Worm (Caenorhabditis elegans) whole organism, young adult: Measurements from ENCODE around the gene col-113.

ENCODE experiments used
- B0019.2 ChIP-seq: fragments of 200-800 bp; sonication (Bioruptor generic); conservative IDR thresholded peaks from 2 replicates; pipeline ENCODE4 v1.3.6; 2022; ENCODE audit warnings: missing genetic modification reagents, missing genetic modification characterization, missing compliant biosample characterization
- B0035.1 ChIP-seq: sonication (generic microtip); optimal IDR thresholded peaks from 2 replicates; lab custom pipeline; 2016; ENCODE audit warnings: missing genetic modification characterization, mild to moderate bottlenecking, missing compliant biosample characterization, missing genotype, missing genetic modification reagents
- B0336.3 ChIP-seq: fragments of 200-800 bp; sonication (Bioruptor generic); IDR thresholded peaks from 2 replicates; pipeline ENCODE4 v1.3.6; 2022; ENCODE audit warnings: missing genetic modification characterization, missing compliant biosample characterization
- F33H1.4 ChIP-seq: fragments of 200-800 bp; sonication (Bioruptor generic); IDR thresholded peaks from 2 replicates; pipeline ENCODE4 v1.3.6; 2022; ENCODE audit warnings: missing genetic modification reagents, missing genetic modification characterization, missing compliant biosample characterization
- F52B5.7 ChIP-seq: sonication (generic microtip); optimal IDR thresholded peaks from 2 replicates; lab custom pipeline; 2016; ENCODE audit warnings: mild to moderate bottlenecking, missing genetic modification characterization, missing compliant biosample characterization
- F55B11.4 ChIP-seq: sonication (generic microtip); optimal IDR thresholded peaks from 2 replicates; lab custom pipeline; 2016; ENCODE audit warnings: missing compliant biosample characterization, missing genetic modification characterization, borderline replicate concordance; ENCODE audit not compliant: insufficient read depth
- F57A8.1 ChIP-seq: fragments of 200-800 bp; sonication (Bioruptor generic); optimal IDR thresholded peaks from 2 replicates; lab custom pipeline; 2018; ENCODE audit warnings: mild to moderate bottlenecking, missing genetic modification characterization, moderate library complexity, missing compliant biosample characterization
- ZK185.1 ChIP-seq: sonication (generic microtip); optimal IDR thresholded peaks from 2 replicates; lab custom pipeline; 2016; ENCODE audit warnings: mild to moderate bottlenecking, missing genetic modification characterization, missing compliant biosample characterization; ENCODE audit not compliant: poor library complexity, severe bottlenecking
- ama-1 ChIP-seq, 3 experiments: fragments of 150-350 bp in 1 of 3; sonication (generic microtip) in 2 of 3; optimal IDR thresholded peaks; 2 replicates each; lab custom pipeline; 2014 to 2018; ENCODE audit warnings: missing biosample characterization in 2 of 3, missing genetic modification characterization in 2 of 3, missing genetic modification reagents in 2 of 3
- atf-7 ChIP-seq: sonication (generic microtip); optimal IDR thresholded peaks from 2 replicates; lab custom pipeline; 2017; ENCODE audit warnings: mild to moderate bottlenecking, missing genetic modification characterization, missing compliant biosample characterization
- attf-5 ChIP-seq: fragments of 200-800 bp; sonication (Bioruptor generic); optimal IDR thresholded peaks from 2 replicates; lab custom pipeline; 2018; ENCODE audit warnings: mild to moderate bottlenecking, missing genetic modification characterization, missing compliant biosample characterization
- bed-1 ChIP-seq: fragments of 200-800 bp; sonication (Bioruptor generic); IDR thresholded peaks from 2 replicates; pipeline ENCODE4 v1.3.6; 2022; ENCODE audit warnings: missing genetic modification reagents, missing genetic modification characterization, missing compliant biosample characterization
- cebp-1 ChIP-seq, 2 experiments: fragments of 200-800 bp in 1 of 2; sonication (Bioruptor generic) in 1 of 2; sonication (generic microtip) in 1 of 2; IDR thresholded peaks in 1 of 2; optimal IDR thresholded peaks in 1 of 2; 2 replicates each; pipeline versions ENCODE4 v1.3.6 to Lab custom; 2017 to 2022; ENCODE audit warnings: missing compliant biosample characterization in 2 of 2, missing genetic modification characterization in 2 of 2, mild to moderate bottlenecking in 1 of 2, missing genetic modification reagents in 1 of 2, moderate library complexity in 1 of 2
- dox-1 ChIP-seq: fragments of 200-800 bp; sonication (Bioruptor generic); IDR thresholded peaks from 2 replicates; pipeline ENCODE4 v1.3.6; 2022; ENCODE audit warnings: missing genetic modification reagents, missing genetic modification characterization, missing compliant biosample characterization
- dpl-1 ChIP-seq: fragments of 150-350 bp; optimal IDR thresholded peaks from 2 replicates; lab custom pipeline; 2014; ENCODE audit warnings: missing biosample characterization, missing genetic modification reagents, missing genetic modification characterization
- efl-1 ChIP-seq: fragments of 150-350 bp; optimal IDR thresholded peaks from 2 replicates; lab custom pipeline; 2014; ENCODE audit warnings: missing biosample characterization, missing genetic modification reagents, missing genetic modification characterization
- egl-44 ChIP-seq: fragments of 200-800 bp; sonication (Bioruptor generic); IDR thresholded peaks from 2 replicates; pipeline ENCODE4 v1.3.6; 2022; ENCODE audit warnings: missing genetic modification reagents, missing genetic modification characterization, missing compliant biosample characterization
- ets-4 ChIP-seq: fragments of 200-800 bp; sonication (Bioruptor generic); optimal IDR thresholded peaks from 2 replicates; lab custom pipeline; 2018; ENCODE audit warnings: mild to moderate bottlenecking, missing genetic modification characterization, missing compliant biosample characterization
- gei-17 ChIP-seq: fragments of 200-800 bp; sonication (Bioruptor generic); optimal IDR thresholded peaks from 2 replicates; lab custom pipeline; 2018; ENCODE audit warnings: mild to moderate bottlenecking, missing genetic modification characterization, missing compliant biosample characterization
- him-1 ChIP-seq: sonication (generic microtip); optimal IDR thresholded peaks from 2 replicates; lab custom pipeline; 2016; ENCODE audit warnings: missing genotype, missing genetic modification reagents, missing genetic modification characterization, missing compliant biosample characterization
- hmg-1.2 ChIP-seq: fragments of 200-800 bp; sonication (Bioruptor generic); IDR thresholded peaks from 2 replicates; pipeline ENCODE4 v1.3.6; 2022; ENCODE audit warnings: missing genetic modification reagents, missing genetic modification characterization, missing compliant biosample characterization
- let-607 ChIP-seq, 2 experiments: fragments of 200-800 bp in 1 of 2; sonication (Bioruptor generic) in 1 of 2; sonication (generic microtip) in 1 of 2; optimal IDR thresholded peaks; 2 replicates each; lab custom pipeline; 2016 to 2018; ENCODE audit warnings: mild to moderate bottlenecking in 2 of 2, missing compliant biosample characterization in 2 of 2, missing genetic modification characterization in 2 of 2, moderate library complexity in 2 of 2, missing genotype in 1 of 2
- lin-26 ChIP-seq: fragments of 200-800 bp; sonication (Bioruptor generic); IDR thresholded peaks from 2 replicates; pipeline ENCODE4 v1.3.6; 2022; ENCODE audit warnings: missing genetic modification reagents, missing genetic modification characterization, missing compliant biosample characterization
- lin-54 ChIP-seq: fragments of 200-800 bp; sonication (Bioruptor generic); optimal IDR thresholded peaks from 2 replicates; lab custom pipeline; 2018; ENCODE audit warnings: mild to moderate bottlenecking, missing genetic modification characterization, missing compliant biosample characterization
- lir-1 ChIP-seq: fragments of 200-800 bp; sonication (Bioruptor generic); conservative IDR thresholded peaks from 2 replicates; pipeline ENCODE4 v1.3.6; 2022; ENCODE audit warnings: missing genetic modification reagents, missing genetic modification characterization, missing compliant biosample characterization
- lsl-1 ChIP-seq: fragments of 200-800 bp; sonication (Bioruptor generic); optimal IDR thresholded peaks from 2 replicates; lab custom pipeline; 2018; ENCODE audit warnings: mild to moderate bottlenecking, missing genetic modification characterization, moderate library complexity, missing compliant biosample characterization
- madf-10 ChIP-seq: sonication (generic microtip); optimal IDR thresholded peaks from 2 replicates; lab custom pipeline; 2016; ENCODE audit warnings: mild to moderate bottlenecking, missing genetic modification characterization, missing compliant biosample characterization
- madf-8 ChIP-seq: fragments of 200-800 bp; sonication (Bioruptor generic); conservative IDR thresholded peaks from 2 replicates; pipeline ENCODE4 v1.3.6; 2022; ENCODE audit warnings: missing genetic modification reagents, missing genetic modification characterization, missing compliant biosample characterization
- mcd-1 ChIP-seq: fragments of 200-800 bp; sonication (Bioruptor generic); IDR thresholded peaks from 2 replicates; pipeline ENCODE4 v1.3.6; 2022; ENCODE audit warnings: missing genetic modification reagents, missing genetic modification characterization, missing compliant biosample characterization
- nfya-2 ChIP-seq: fragments of 200-800 bp; sonication (Bioruptor generic); IDR thresholded peaks from 2 replicates; pipeline ENCODE4 v1.3.6; 2022; ENCODE audit warnings: missing genetic modification reagents, missing genetic modification characterization, missing compliant biosample characterization
- nfyb-1 ChIP-seq: fragments of 200-800 bp; sonication (Bioruptor generic); IDR thresholded peaks from 2 replicates; pipeline ENCODE4 v1.3.6; 2022; ENCODE audit warnings: missing genetic modification reagents, missing genetic modification characterization, missing compliant biosample characterization
- nhr-90 ChIP-seq: sonication (generic microtip); optimal IDR thresholded peaks from 2 replicates; lab custom pipeline; 2016; ENCODE audit warnings: missing genotype, mild to moderate bottlenecking, missing genetic modification characterization, missing compliant biosample characterization
- pbrm-1 ChIP-seq: fragments of 200-800 bp; sonication (Bioruptor generic); IDR thresholded peaks from 2 replicates; pipeline ENCODE4 v1.3.6; 2022; ENCODE audit warnings: missing genetic modification reagents, missing genetic modification characterization, missing compliant biosample characterization
- snpc-4 ChIP-seq, 5 experiments: fragments of 150-350 bp in 1 of 5; sonication (generic microtip) in 4 of 5; optimal IDR thresholded peaks; 2 replicates each; lab custom pipeline; 2014 to 2018; ENCODE audit warnings: missing genetic modification characterization in 5 of 5, missing biosample characterization in 3 of 5, antibody characterized with exemption in 2 of 5, mild to moderate bottlenecking in 2 of 5, missing compliant biosample characterization in 2 of 5, missing genotype in 2 of 5, moderate library complexity in 2 of 5, missing genetic modification reagents in 1 of 5
- somi-1 ChIP-seq: fragments of 200-800 bp; sonication (Bioruptor generic); optimal IDR thresholded peaks from 2 replicates; lab custom pipeline; 2018; ENCODE audit warnings: mild to moderate bottlenecking, missing genetic modification characterization, missing compliant biosample characterization
- sptf-2 ChIP-seq: fragments of 200-800 bp; sonication (Bioruptor generic); optimal IDR thresholded peaks from 2 replicates; lab custom pipeline; 2018; ENCODE audit warnings: mild to moderate bottlenecking, missing genetic modification characterization, missing compliant biosample characterization
- tbp1 ChIP-seq: fragments of 200-800 bp; sonication (Bioruptor generic); optimal IDR thresholded peaks from 2 replicates; lab custom pipeline; 2018; ENCODE audit warnings: mild to moderate bottlenecking, missing genetic modification characterization, missing compliant biosample characterization
- xnd-1 ChIP-seq: sonication (generic microtip); optimal IDR thresholded peaks from 2 replicates; lab custom pipeline; 2016; ENCODE audit warnings: missing genotype, missing genetic modification reagents, missing genetic modification characterization, missing compliant biosample characterization
- zfh-2 ChIP-seq: fragments of 200-800 bp; sonication (Bioruptor generic); conservative IDR thresholded peaks from 2 replicates; pipeline ENCODE4 v1.3.6; 2022; ENCODE audit warnings: missing genetic modification reagents, missing genetic modification characterization, missing compliant biosample characterization

col-113 gene

ce11 chrIV:7188528-7189422 lies 36.5 kb upstream of the col-113 start, which contains the start of gene srlf-7 (continued):
- TF ChIP-seq attf-5 (GFP tag; lab: Kevin White, UChicago) (peak; percentile 51), dox-1 (peak; percentile 54; the same call in 1 of the 2 replicates), lin-26 (GFP tag; lab: Robert Waterston, UW) (no peak), nfyb-1 (GFP tag; lab: Robert Waterston, UW) (no peak), tbp1 (GFP tag; lab: Kevin White, UChicago) (peak; percentile 53), dpl-1 (GFP tag; lab: Kevin White, UChicago) (no peak), madf-8 (GFP tag; lab: Robert Waterston, UW) (no peak), snpc-4 (GFP tag; optimal IDR thresholded peaks at IDR 0.05; lab: Kevin White, UChicago) (no peak), snpc-4 (tag; optimal IDR thresholded peaks at IDR 0.05; lab: Kevin White, UChicago) (peak in 2 of 4 experiments; percentile 4 to 8), lin-54 (GFP tag; lab: Kevin White, UChicago) (peak; percentile 11), sptf-2 (GFP tag; lab: Kevin White, UChicago) (no peak), him-1 (no peak), pbrm-1 (GFP tag; lab: Robert Waterston, UW) (no peak), F57A8.1 (no peak), gei-17 (GFP tag; lab: Kevin White, UChicago) (no peak), madf-10 (tag; lab: Kevin White, UChicago) (peak; percentile 13), F55B11.4 (tag; lab: Kevin White, UChicago) (no peak), cebp-1 (GFP tag; IDR thresholded peaks at IDR 0.05; lab: Robert Waterston, UW) (no peak), cebp-1 (tag; optimal IDR thresholded peaks at IDR 0.05; lab: Kevin White, UChicago) (no peak), lsl-1 (GFP tag; lab: Kevin White, UChicago) (no peak), somi-1 (GFP tag; lab: Kevin White, UChicago) (no peak), ets-4 (GFP tag; lab: Kevin White, UChicago) (peak; percentile 70), lir-1 (GFP tag; lab: Robert Waterston, UW) (no peak), ama-1 (optimal IDR thresholded peaks at IDR 0.05; lab: Kevin White, UChicago) (no peak), ama-1 (GFP tag; optimal IDR thresholded peaks at IDR 0.05; lab: Kevin White, UChicago) (no peak), B0019.2 (GFP tag; lab: Robert Waterston, UW) (no peak), nhr-90 (tag; lab: Kevin White, UChicago) (no peak), hmg-1.2 (GFP tag; lab: Robert Waterston, UW) (peak; percentile 42; the same call in 1 of the 2 replicates), zfh-2 (GFP tag; lab: Robert Waterston, UW) (no peak)

DNA sequence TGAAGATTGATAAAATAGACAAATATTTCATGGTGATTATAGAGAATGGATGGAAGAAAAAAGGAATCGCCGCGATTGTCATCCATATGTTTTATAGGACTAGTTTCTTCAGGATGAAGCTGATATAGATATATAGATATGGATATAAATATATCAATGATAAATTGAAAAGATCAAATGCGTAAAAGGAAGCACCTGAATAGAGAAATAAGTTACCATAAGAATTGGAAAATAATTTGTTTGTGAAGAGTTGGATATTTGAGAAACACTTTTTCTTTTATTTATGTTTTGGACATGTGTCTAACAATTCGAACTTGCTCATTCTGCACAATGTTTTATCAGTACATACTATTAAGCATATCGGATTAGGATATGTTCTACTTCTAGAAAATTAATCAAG lies 35.7 kb upstream of the col-113 start, which contains the start of gene C42D4.13:
Gene C42D4.13, minus strand, starts transcription at position 101 of the 400 bp plus-strand sequence.
- TF ChIP-seq let-607 (tag; optimal IDR thresholded peaks at IDR 0.05; lab: Kevin White, UChicago), result no peak
- no peak for TF ChIP-seq atf-7 (tag; lab: Kevin White, UChicago)
- no peak for TF ChIP-seq xnd-1 (tag; lab: Kevin White, UChicago)
- no peak for TF ChIP-seq B0336.3 (GFP tag; lab: Robert Waterston, UW)
- TF ChIP-seq nfya-2 (GFP tag; lab: Robert Waterston, UW), result no peak
- TF ChIP-seq nhr-90 (tag; lab: Kevin White, UChicago), result no peak
- no peak for TF ChIP-seq lir-1 (GFP tag; lab: Robert Waterston, UW)
- no peak for TF ChIP-seq efl-1 (GFP tag; lab: Kevin White, UChicago)
- TF ChIP-seq bed-1 (GFP tag; lab: Robert Waterston, UW), result no peak
- no peak for TF ChIP-seq B0035.1
- no peak for TF ChIP-seq mcd-1
- no peak for TF ChIP-seq attf-5 (GFP tag; lab: Kevin White, UChicago)
- no peak for TF ChIP-seq F57A8.1
- no peak for TF ChIP-seq pbrm-1 (GFP tag; lab: Robert Waterston, UW)
- TF ChIP-seq F52B5.7 (tag; lab: Kevin White, UChicago), result no peak
- TF ChIP-seq egl-44 (GFP tag; lab: Robert Waterston, UW), result no peak
- TF ChIP-seq F33H1.4 (GFP tag; lab: Robert Waterston, UW), result no peak
- no peak for TF ChIP-seq gei-17 (GFP tag; lab: Kevin White, UChicago)
- no peak for TF ChIP-seq ZK185.1 (tag; lab: Kevin White, UChicago)
- TF ChIP-seq, all 124 proteins: peak for 0
